Fruit fly (Drosophila melanogaster): Measurements from ENCODE around the gene Vha26.

Gene Vha26

dm6 chr3R:5571437-5571750, 20.2 kb upstream of the Vha26 start:
- TF ChIP-seq CG8159 (tag; optimal IDR thresholded peaks at IDR 0.05) (no peak), CG4496 (GFP tag; IDR thresholded peaks at IDR 0.05) (no peak), fd96Ca (GFP tag; IDR thresholded peaks at IDR 0.05) (0 out of 3 replicates have a peak, but pooled peaks have one; percentile 39), CG13204 (GFP tag; optimal IDR thresholded peaks at IDR 0.05) (no peak), EcR (GFP tag; optimal IDR thresholded peaks at IDR 0.05) (no peak), CG17806 (tag; optimal IDR thresholded peaks at IDR 0.05) (no peak), CG12605 (GFP tag; IDR thresholded peaks at IDR 0.05) (0 out of 2 replicates have a peak, but pooled peaks have one; percentile 1), Ets98B (GFP tag; IDR thresholded peaks at IDR 0.05) (no peak), gl (tag; optimal IDR thresholded peaks at IDR 0.05) (no peak), CG34367 (tag; optimal IDR thresholded peaks at IDR 0.05) (no peak), Pif1A (GFP tag; optimal IDR thresholded peaks at IDR 0.05) (no peak), Pif1B (GFP tag; optimal IDR thresholded peaks at IDR 0.05) (no peak), D1 (tag; optimal IDR thresholded peaks at IDR 0.05) (no peak), CG32121 (GFP tag; IDR thresholded peaks at IDR 0.05) (no peak), rn (GFP tag; IDR thresholded peaks at IDR 0.05) (no peak), CG9948 (tag; optimal IDR thresholded peaks at IDR 0.05) (no peak)

dm6 chr3R:5571756-5572155, 19.8 kb upstream of the Vha26 start:
- TF ChIP-seq gl (tag; optimal IDR thresholded peaks at IDR 0.05) = no peak
- peak; percentile 43 for TF ChIP-seq EcR (GFP tag; optimal IDR thresholded peaks at IDR 0.05)
- no peak for TF ChIP-seq CG10348 (GFP tag; IDR thresholded peaks at IDR 0.05)
- TF ChIP-seq CG15710 (tag; optimal IDR thresholded peaks at IDR 0.05) = no peak
- no peak for TF ChIP-seq CG12605 (GFP tag; IDR thresholded peaks at IDR 0.05)
- no peak for TF ChIP-seq CG8159 (tag; optimal IDR thresholded peaks at IDR 0.05)
- TF ChIP-seq Snoo (tag; optimal IDR thresholded peaks at IDR 0.05) = no peak
- no peak for TF ChIP-seq CG4496 (GFP tag; IDR thresholded peaks at IDR 0.05)
- no peak for TF ChIP-seq CG14655 (GFP tag; optimal IDR thresholded peaks at IDR 0.05)

dm6 chr3R:5572900-5573665, 18.5 kb upstream of the Vha26 start:
- TF ChIP-seq CG9948 (tag; optimal IDR thresholded peaks at IDR 0.05) = peak; percentile 12
- TF ChIP-seq Snoo (tag; optimal IDR thresholded peaks at IDR 0.05) = no peak
- peak; percentile 30 for TF ChIP-seq Pif1B (GFP tag; optimal IDR thresholded peaks at IDR 0.05)
- TF ChIP-seq gl (tag; optimal IDR thresholded peaks at IDR 0.05) = no peak
- peak; percentile 83 for TF ChIP-seq EcR (GFP tag; optimal IDR thresholded peaks at IDR 0.05)
- 0 out of 3 replicates have a peak, but pooled peaks have one; percentile 35 for TF ChIP-seq fd96Ca (GFP tag; IDR thresholded peaks at IDR 0.05)
- TF ChIP-seq CG10348 (GFP tag; IDR thresholded peaks at IDR 0.05) = no peak

dm6 chr3R:5573883-5574282, 17.7 kb upstream of the Vha26 start:
- TF ChIP-seq Pif1B (GFP tag; optimal IDR thresholded peaks at IDR 0.05) (no peak), EcR (GFP tag; optimal IDR thresholded peaks at IDR 0.05) (peak; percentile 94)

dm6 chr3R:5587863-5588519, 3.6 kb upstream of the Vha26 start, which contains the start of gene CG2926:
CG2926 (minus strand) TSS chr3R:5588380.
- TF ChIP-seq CG4496 (GFP tag; IDR thresholded peaks at IDR 0.05) (0 out of 3 replicates have a peak, but pooled peaks have one; percentile 46), CG10348 (GFP tag; IDR thresholded peaks at IDR 0.05) (no peak), CG15710 (tag; optimal IDR thresholded peaks at IDR 0.05) (no peak), Ets98B (GFP tag; IDR thresholded peaks at IDR 0.05) (peak; percentile 19; the same call in 1 of the 2 replicates), D1 (tag; optimal IDR thresholded peaks at IDR 0.05) (no peak), CG9948 (tag; optimal IDR thresholded peaks at IDR 0.05) (no peak), CG8159 (tag; optimal IDR thresholded peaks at IDR 0.05) (no peak), fd96Ca (GFP tag; IDR thresholded peaks at IDR 0.05) (no peak), CG17806 (tag; optimal IDR thresholded peaks at IDR 0.05) (no peak), CG14655 (GFP tag; optimal IDR thresholded peaks at IDR 0.05) (no peak), CG12605 (GFP tag; IDR thresholded peaks at IDR 0.05) (0 out of 2 replicates have a peak, but pooled peaks have one; percentile 32), Snoo (tag; optimal IDR thresholded peaks at IDR 0.05) (no peak), CG34367 (tag; optimal IDR thresholded peaks at IDR 0.05) (no peak), Pif1A (GFP tag; optimal IDR thresholded peaks at IDR 0.05) (no peak), CG8301 (tag; optimal IDR thresholded peaks at IDR 0.05) (no peak), rn (GFP tag; IDR thresholded peaks at IDR 0.05) (0 out of 2 replicates have a peak, but pooled peaks have one; percentile 12), Pif1B (GFP tag; optimal IDR thresholded peaks at IDR 0.05) (no peak), EcR (GFP tag; optimal IDR thresholded peaks at IDR 0.05) (no peak), CG32121 (GFP tag; IDR thresholded peaks at IDR 0.05) (0 out of 2 replicates have a peak, but pooled peaks have one; percentile 32), CG13204 (GFP tag; optimal IDR thresholded peaks at IDR 0.05) (no peak), gl (tag; optimal IDR thresholded peaks at IDR 0.05) (no peak)

- TF ChIP-seq EcR (GFP tag; optimal IDR thresholded peaks at IDR 0.05) = no peak
- TF ChIP-seq CG15710 (tag; optimal IDR thresholded peaks at IDR 0.05) = no peak
- no peak for TF ChIP-seq CG34367 (tag; optimal IDR thresholded peaks at IDR 0.05)
- no peak for TF ChIP-seq Pif1B (GFP tag; optimal IDR thresholded peaks at IDR 0.05)
- no peak for TF ChIP-seq Ets98B (GFP tag; IDR thresholded peaks at IDR 0.05)
- no peak for TF ChIP-seq CG14655 (GFP tag; optimal IDR thresholded peaks at IDR 0.05)
Measured at dm6 chr3R:5588573-5588972, 3.0 kb upstream of the Vha26 start, which contains the start of gene PolZ2. PolZ2 (plus strand) TSS chr3R:5588873.

All from whole organism, pupa.